Worm (Caenorhabditis elegans): Measurements from ENCODE around the gene Y62H9A.16.

Gene Y62H9A.16

ce11 chrX:11909168-11909567 is 8.9 kb upstream of the Y62H9A.16 start:
- no peak for TF ChIP-seq ceh-6 (GFP tag; optimal IDR thresholded peaks at IDR 0.05)
- TF ChIP-seq dmd-4 (tag; optimal IDR thresholded peaks at IDR 0.05; ENCODE audit: borderline replicate concordance): no peak
- TF ChIP-seq elt-2 (tag; optimal IDR thresholded peaks at IDR 0.05): peak; percentile 24
- no peak for TF ChIP-seq ceh-34 (tag; optimal IDR thresholded peaks at IDR 0.05)
- no peak for TF ChIP-seq fkh-6 (tag; optimal IDR thresholded peaks at IDR 0.05)

- TF ChIP-seq nfya-1 (tag; optimal IDR thresholded peaks at IDR 0.05): no peak
- peak; percentile 60 for TF ChIP-seq elt-2 (tag; optimal IDR thresholded peaks at IDR 0.05)
Measured at ce11 chrX:11910046-11910445, 8.0 kb upstream of the Y62H9A.16 start, which contains the start of gene Y62H9A.15. Gene Y62H9A.15 (minus strand): TSS chrX:11910145.

ce11 chrX:11913824-11914223 is 4.3 kb upstream of the Y62H9A.16 start, which contains the start of gene Y62H9A.12:
Gene Y62H9A.12 (plus strand): TSS chrX:11914124.
- TF ChIP-seq fax-1 (tag; optimal IDR thresholded peaks at IDR 0.05) (no peak), fkh-6 (tag; optimal IDR thresholded peaks at IDR 0.05) (no peak), pax-1 (tag; optimal IDR thresholded peaks at IDR 0.05) (no peak), T23F11.4 (GFP tag; optimal IDR thresholded peaks at IDR 0.05) (no peak), sox-2 (GFP tag; IDR thresholded peaks at IDR 0.05) (no peak), pat-9 (tag; optimal IDR thresholded peaks at IDR 0.05) (no peak), eyg-1 (tag; optimal IDR thresholded peaks at IDR 0.05) (no peak), npax-4 (tag; optimal IDR thresholded peaks at IDR 0.05) (no peak), ztf-16 (tag; optimal IDR thresholded peaks at IDR 0.05) (no peak), tbx-7 (tag; optimal IDR thresholded peaks at IDR 0.05) (no peak), pha-4 (tag; optimal IDR thresholded peaks at IDR 0.05) (no peak), che-1 (tag; optimal IDR thresholded peaks at IDR 0.05) (no peak), unc-55 (GFP tag; optimal IDR thresholded peaks at IDR 0.05) (no peak), elt-2 (tag; optimal IDR thresholded peaks at IDR 0.05) (no peak)

ce11 chrX:11916705-11917104 is 1.4 kb upstream of the Y62H9A.16 start, which contains the start of gene Y62H9A.13:
Gene Y62H9A.13 (plus strand): TSS chrX:11917005.
- TF ChIP-seq rnt-1 (tag; optimal IDR thresholded peaks at IDR 0.05) (no peak), dve-1 (tag; optimal IDR thresholded peaks at IDR 0.05) (no peak)

ce11 chrX:11920723-11921283 is 2.7 kb downstream of the Y62H9A.16 start, which contains the start of gene Y62H9A.14:
Gene Y62H9A.14 (plus strand): TSS chrX:11921233.
- no peak for TF ChIP-seq sox-2 (GFP tag; IDR thresholded peaks at IDR 0.05)

ce11 chrX:11924158-11924557 is 6.1 kb downstream of the Y62H9A.16 start, which contains the start of gene F55G7.1:
Gene F55G7.1 (plus strand): TSS chrX:11924433.
- TF ChIP-seq Y22D7AL.16 (tag; optimal IDR thresholded peaks at IDR 0.05) (no peak), unc-86 (tag; optimal IDR thresholded peaks at IDR 0.05) (no peak), che-1 (tag; optimal IDR thresholded peaks at IDR 0.05) (no peak), ref-2 (tag; optimal IDR thresholded peaks at IDR 0.05) (peak; percentile 9), ttx-3 (tag; optimal IDR thresholded peaks at IDR 0.05) (no peak), nhr-11 (tag; optimal IDR thresholded peaks at IDR 0.05) (no peak), C38D4.7 (GFP tag; optimal IDR thresholded peaks at IDR 0.05) (no peak), sox-4 (tag; optimal IDR thresholded peaks at IDR 0.05) (no peak), C08G9.2 (tag; optimal IDR thresholded peaks at IDR 0.05) (no peak), hlh-8 (tag; optimal IDR thresholded peaks at IDR 0.05) (no peak), nhr-232 (tag; optimal IDR thresholded peaks at IDR 0.05) (no peak), sdc-2 (tag; optimal IDR thresholded peaks at IDR 0.05) (peak; percentile 97), F13H6.1 (tag; optimal IDR thresholded peaks at IDR 0.05) (no peak), hlh-13 (GFP tag; optimal IDR thresholded peaks at IDR 0.05) (no peak), madf-2 (tag; optimal IDR thresholded peaks at IDR 0.05) (no peak), ceh-45 (GFP tag; IDR thresholded peaks at IDR 0.05) (no peak)
